Worm (Caenorhabditis elegans) whole organism, mixed stage, embryonic: ENCODE data around the gene lgc-21.

Experiments used
- M03D4.4 ChIP-seq: sonication (generic microtip); optimal IDR thresholded peaks from 2 replicates; lab custom pipeline; 2017; ENCODE audit warnings: mild to moderate bottlenecking, missing genetic modification characterization, missing compliant biosample characterization
- bed-3 ChIP-seq: fragments of 200-800 bp; sonication (Bioruptor generic); optimal IDR thresholded peaks from 3 replicates; lab custom pipeline; 2018; ENCODE audit warnings: mild to moderate bottlenecking, missing genetic modification characterization, moderate library complexity, missing compliant biosample characterization
- blmp-1 ChIP-seq: fragments of 150-350 bp; optimal IDR thresholded peaks from 2 replicates; lab custom pipeline; 2014; ENCODE audit warnings: missing biosample characterization, missing genetic modification characterization
- ceh-39 ChIP-seq: fragments of 150-350 bp; optimal IDR thresholded peaks from 2 replicates; lab custom pipeline; 2014; ENCODE audit warnings: missing biosample characterization, missing genetic modification characterization
- ceh-43 ChIP-seq: fragments of 200-800 bp; sonication (Bioruptor generic); optimal IDR thresholded peaks from 2 replicates; lab custom pipeline; 2018; ENCODE audit warnings: mild to moderate bottlenecking, missing genetic modification characterization, moderate library complexity, missing compliant biosample characterization
- ceh-83 ChIP-seq: fragments of 200-800 bp; sonication (Bioruptor generic); optimal IDR thresholded peaks from 2 replicates; lab custom pipeline; 2018; ENCODE audit warnings: mild to moderate bottlenecking, missing genetic modification characterization, missing compliant biosample characterization
- ces-1 ChIP-seq: fragments of 150-350 bp; optimal IDR thresholded peaks from 2 replicates; lab custom pipeline; 2014; ENCODE audit warnings: missing biosample characterization, missing genetic modification reagents, missing genetic modification characterization
- cnd-1 ChIP-seq: fragments of 200-800 bp; sonication (Bioruptor generic); optimal IDR thresholded peaks from 2 replicates; lab custom pipeline; 2018; ENCODE audit warnings: mild to moderate bottlenecking, missing genetic modification characterization, missing compliant biosample characterization
- drap-1 ChIP-seq: fragments of 200-800 bp; sonication (Bioruptor generic); optimal IDR thresholded peaks from 3 replicates; lab custom pipeline; 2018; ENCODE audit warnings: mild to moderate bottlenecking, missing genetic modification characterization, missing compliant biosample characterization
- elt-1 ChIP-seq: sonication (generic microtip); optimal IDR thresholded peaks from 2 replicates; lab custom pipeline; 2017; ENCODE audit warnings: missing genetic modification characterization, mild to moderate bottlenecking, missing compliant biosample characterization, antibody characterized with exemption, moderate library complexity, borderline replicate concordance; ENCODE audit not compliant: insufficient read depth
- elt-3 ChIP-seq: fragments of 150-350 bp; optimal IDR thresholded peaks from 2 replicates; lab custom pipeline; 2014; ENCODE audit warnings: missing biosample characterization, missing genetic modification characterization
- flh-1 ChIP-seq: fragments of 200-800 bp; sonication (Bioruptor generic); optimal IDR thresholded peaks from 2 replicates; lab custom pipeline; 2018; ENCODE audit warnings: mild to moderate bottlenecking, missing genetic modification characterization, moderate library complexity, missing compliant biosample characterization
- ham-2 ChIP-seq: fragments of 200-800 bp; sonication (Bioruptor generic); optimal IDR thresholded peaks from 2 replicates; lab custom pipeline; 2018; ENCODE audit warnings: mild to moderate bottlenecking, missing genetic modification characterization, missing compliant biosample characterization
- hlh-1 ChIP-seq: fragments of 150-350 bp; optimal IDR thresholded peaks from 2 replicates; lab custom pipeline; 2014; ENCODE audit warnings: missing biosample characterization, missing genetic modification reagents, missing genetic modification characterization
- lin-13 ChIP-seq: fragments of 150-350 bp; optimal IDR thresholded peaks from 2 replicates; lab custom pipeline; 2014; ENCODE audit warnings: missing biosample characterization, missing genetic modification characterization
- lin-32 ChIP-seq: fragments of 200-800 bp; sonication (Bioruptor generic); optimal IDR thresholded peaks from 2 replicates; lab custom pipeline; 2018; ENCODE audit warnings: mild to moderate bottlenecking, missing genetic modification characterization, missing compliant biosample characterization
- lsy-2 ChIP-seq: fragments of 150-350 bp; optimal IDR thresholded peaks from 2 replicates; lab custom pipeline; 2014; ENCODE audit warnings: missing biosample characterization, missing genetic modification characterization
- mab-5 ChIP-seq: fragments of 150-350 bp; optimal IDR thresholded peaks from 2 replicates; lab custom pipeline; 2014; ENCODE audit warnings: missing biosample characterization, missing genetic modification characterization
- mep-1 ChIP-seq: fragments of 150-350 bp; optimal IDR thresholded peaks from 2 replicates; lab custom pipeline; 2017; ENCODE audit warnings: missing biosample characterization, missing genetic modification reagents, missing genetic modification characterization, inconsistent platforms
- mls-2 ChIP-seq: sonication (generic microtip); optimal IDR thresholded peaks from 2 replicates; lab custom pipeline; 2016; ENCODE audit warnings: mild to moderate bottlenecking, missing genetic modification characterization, moderate library complexity, missing compliant biosample characterization
- nhr-12 ChIP-seq: fragments of 150-350 bp; optimal IDR thresholded peaks from 2 replicates; lab custom pipeline; 2014; ENCODE audit warnings: missing biosample characterization, missing genetic modification characterization
- nhr-2 ChIP-seq: fragments of 150-350 bp; optimal IDR thresholded peaks from 2 replicates; lab custom pipeline; 2014; ENCODE audit warnings: missing biosample characterization, missing genetic modification characterization
- nhr-237 ChIP-seq: fragments of 150-350 bp; optimal IDR thresholded peaks from 2 replicates; lab custom pipeline; 2014; ENCODE audit warnings: missing biosample characterization, missing genetic modification characterization
- nhr-28 ChIP-seq: fragments of 150-350 bp; optimal IDR thresholded peaks from 2 replicates; lab custom pipeline; 2014; ENCODE audit warnings: missing biosample characterization, missing genetic modification characterization
- nhr-76 ChIP-seq: sonication (generic microtip); optimal IDR thresholded peaks from 2 replicates; lab custom pipeline; 2017; ENCODE audit warnings: missing biosample characterization, missing genetic modification characterization
- pha-4 ChIP-seq: fragments of 150-350 bp; optimal IDR thresholded peaks from 2 replicates; lab custom pipeline; 2018; ENCODE audit warnings: missing biosample characterization, missing genetic modification reagents, missing genetic modification characterization
- sem-2 ChIP-seq: fragments of 200-800 bp; sonication (Bioruptor generic); optimal IDR thresholded peaks from 2 replicates; lab custom pipeline; 2018; ENCODE audit warnings: mild to moderate bottlenecking, missing genetic modification characterization, missing compliant biosample characterization
- snpc-4 ChIP-seq: fragments of 150-350 bp; optimal IDR thresholded peaks from 2 replicates; lab custom pipeline; 2014; ENCODE audit warnings: missing biosample characterization, missing genetic modification characterization
- sptf-1 ChIP-seq: sonication (generic microtip); optimal IDR thresholded peaks from 2 replicates; lab custom pipeline; 2017; ENCODE audit warnings: mild to moderate bottlenecking, missing genetic modification characterization, moderate library complexity, missing compliant biosample characterization
- tbx-8 ChIP-seq: fragments of 200-800 bp; sonication (Bioruptor generic); optimal IDR thresholded peaks from 2 replicates; lab custom pipeline; 2018; ENCODE audit warnings: mild to moderate bottlenecking, missing genetic modification characterization, moderate library complexity, missing compliant biosample characterization
- unc-120 ChIP-seq: sonication (generic microtip); optimal IDR thresholded peaks from 2 replicates; lab custom pipeline; 2017; ENCODE audit warnings: missing genetic modification characterization, missing compliant biosample characterization; ENCODE audit not compliant: poor library complexity, severe bottlenecking
- unc-39 ChIP-seq: fragments of 150-350 bp; optimal IDR thresholded peaks from 2 replicates; lab custom pipeline; 2014; ENCODE audit warnings: missing biosample characterization, missing genetic modification characterization
- unc-62 ChIP-seq: fragments of 150-350 bp; optimal IDR thresholded peaks from 2 replicates; lab custom pipeline; 2014; ENCODE audit warnings: missing biosample characterization, missing genetic modification reagents, missing genetic modification characterization
- zip-8 ChIP-seq: fragments of 150-350 bp; optimal IDR thresholded peaks from 2 replicates; lab custom pipeline; 2014; ENCODE audit warnings: missing biosample characterization, missing genetic modification characterization
- ztf-11 ChIP-seq: fragments of 150-350 bp; optimal IDR thresholded peaks from 2 replicates; lab custom pipeline; 2014; ENCODE audit warnings: missing biosample characterization, missing genetic modification characterization

Gene lgc-21

ce11 chrX:14067641-14068040 is at the start of gene lgc-21:
TSS of gene lgc-21 (minus strand) at chrX:14067984.
- no peak for TF ChIP-seq elt-3
- no peak for TF ChIP-seq ztf-11
- TF ChIP-seq snpc-4 (tag; lab: Kevin White, UChicago) = no peak
- TF ChIP-seq sem-2 (GFP tag; lab: Kevin White, UChicago) = no peak
- TF ChIP-seq pha-4 (tag; lab: Kevin White, UChicago) = no peak
- TF ChIP-seq hlh-1 (tag; lab: Kevin White, UChicago) = no peak
- no peak for TF ChIP-seq lin-32 (GFP tag; lab: Kevin White, UChicago)
- no peak for TF ChIP-seq nhr-76 (tag; lab: Kevin White, UChicago)
- no peak for TF ChIP-seq zip-8 (tag; lab: Kevin White, UChicago)
- no peak for TF ChIP-seq nhr-237 (tag; lab: Kevin White, UChicago)
- no peak for TF ChIP-seq ceh-39 (tag; lab: Kevin White, UChicago)
- TF ChIP-seq bed-3 (GFP tag; lab: Kevin White, UChicago) = no peak
- no peak for TF ChIP-seq blmp-1 (tag; lab: Kevin White, UChicago)
- no peak for TF ChIP-seq nhr-28
- TF ChIP-seq unc-120 (tag; lab: Kevin White, UChicago) = no peak
- no peak for TF ChIP-seq tbx-8 (GFP tag; lab: Kevin White, UChicago)

ce11 chrX:14115480-14116161 is 47.8 kb upstream of the lgc-21 start, which contains the start of gene F28H6.7:
TSS of gene F28H6.7 (plus strand) at chrX:14116111.
- TF ChIP-seq elt-3 (no peak), flh-1 (GFP tag; lab: Kevin White, UChicago) (peak; percentile 82), ham-2 (GFP tag; lab: Kevin White, UChicago) (peak; percentile 82), lin-32 (GFP tag; lab: Kevin White, UChicago) (peak; percentile 90), sem-2 (GFP tag; lab: Kevin White, UChicago) (peak; percentile 89), mep-1 (tag; lab: Kevin White, UChicago) (no peak), nhr-12 (tag; lab: Kevin White, UChicago) (no peak), nhr-237 (tag; lab: Kevin White, UChicago) (no peak), unc-39 (no peak), zip-8 (tag; lab: Kevin White, UChicago) (no peak), nhr-76 (tag; lab: Kevin White, UChicago) (no peak), ztf-11 (peak; percentile 32), lin-13 (tag; lab: Kevin White, UChicago) (peak; percentile 39), bed-3 (GFP tag; lab: Kevin White, UChicago) (peak; percentile 84), pha-4 (tag; lab: Kevin White, UChicago) (no peak), mab-5 (tag; lab: Kevin White, UChicago) (no peak), mls-2 (tag; lab: Kevin White, UChicago) (peak; percentile 97), M03D4.4 (peak; percentile 95), blmp-1 (tag; lab: Kevin White, UChicago) (peak; percentile 76), tbx-8 (GFP tag; lab: Kevin White, UChicago) (peak; percentile 89), ces-1 (GFP tag; lab: Kevin White, UChicago) (no peak), ceh-39 (tag; lab: Kevin White, UChicago) (no peak), ceh-83 (peak; percentile 97), unc-62 (GFP tag; lab: Kevin White, UChicago) (peak; percentile 40), drap-1 (GFP tag; lab: Kevin White, UChicago) (peak; percentile 93), lsy-2 (tag; lab: Kevin White, UChicago) (no peak), unc-120 (tag; lab: Kevin White, UChicago) (peak; percentile 90), snpc-4 (tag; lab: Kevin White, UChicago) (no peak), nhr-2 (no peak), nhr-28 (no peak), hlh-1 (tag; lab: Kevin White, UChicago) (peak; percentile 51), sptf-1 (tag; lab: Kevin White, UChicago) (peak; percentile 96), cnd-1 (peak; percentile 95), ceh-43 (peak; percentile 91), elt-1 (tag; lab: Kevin White, UChicago) (no peak)

DNA sequence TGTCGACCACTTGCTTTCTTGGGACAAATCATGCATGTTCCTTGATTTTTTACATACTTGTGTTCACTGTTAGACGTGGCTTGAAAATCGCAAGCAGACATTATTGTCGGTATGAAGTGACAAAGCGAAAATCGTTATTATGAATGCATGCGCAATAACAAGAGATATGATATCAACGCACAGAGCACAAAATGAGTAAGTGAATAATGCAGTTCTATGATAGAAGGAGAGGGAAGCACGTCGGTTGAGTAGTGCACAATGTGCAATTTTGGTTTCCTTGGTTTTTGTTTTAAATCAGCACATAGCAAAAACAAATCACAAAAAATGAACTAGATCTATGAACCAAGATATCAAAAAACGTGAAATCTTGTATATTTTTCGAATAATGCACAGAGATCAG is 45.6 kb upstream of the lgc-21 start, which contains the start of gene nhr-281:
Gene nhr-281, minus strand, starts transcription at position 101 of the 400 bp plus-strand sequence.
- TF ChIP-seq nhr-28 = no peak
- TF ChIP-seq ces-1 (GFP tag; lab: Kevin White, UChicago) = no peak
- TF ChIP-seq ceh-39 (tag; lab: Kevin White, UChicago) = no peak
- TF ChIP-seq unc-39 = no peak
- no peak for TF ChIP-seq elt-1 (tag; lab: Kevin White, UChicago)
- no peak for TF ChIP-seq zip-8 (tag; lab: Kevin White, UChicago)
- TF ChIP-seq unc-62 (GFP tag; lab: Kevin White, UChicago) = no peak
- no peak for TF ChIP-seq pha-4 (tag; lab: Kevin White, UChicago)
- no peak for TF ChIP-seq ztf-11
- TF ChIP-seq hlh-1 (tag; lab: Kevin White, UChicago) = no peak
- TF ChIP-seq ceh-43 = no peak
